Worm (Caenorhabditis elegans) whole organism, midembryonic: ENCODE data around the gene pgap-1.
A peak's percentile ranks its signal among the peaks of the same experiment; 100 is the strongest.

Experiments
- T22C8.4 ChIP-seq: fragments of 200-800 bp; sonication (Bioruptor generic); IDR thresholded peaks from 2 replicates; pipeline ENCODE4 v1.3.6; 2022; ENCODE audit warnings: missing genetic modification characterization, missing compliant biosample characterization
- cog-1 ChIP-seq: sonication (generic microtip); optimal IDR thresholded peaks from 2 replicates; lab custom pipeline; 2016; ENCODE audit warnings: missing genetic modification characterization, missing compliant biosample characterization
- flt-1 ChIP-seq: fragments of 200-800 bp; sonication (Bioruptor generic); IDR thresholded peaks from 2 replicates; pipeline ENCODE4 v1.3.6; 2022; ENCODE audit warnings: missing genetic modification characterization, missing compliant biosample characterization
- klf-2 ChIP-seq: fragments of 200-800 bp; sonication (Bioruptor generic); conservative IDR thresholded peaks from 2 replicates; pipeline ENCODE4 v1.3.6; 2022; ENCODE audit warnings: missing genetic modification reagents, missing genetic modification characterization, missing compliant biosample characterization
- med-1 ChIP-seq: sonication (generic microtip); optimal IDR thresholded peaks from 2 replicates; lab custom pipeline; 2017; ENCODE audit warnings: missing genetic modification characterization, mild to moderate bottlenecking, missing compliant biosample characterization, antibody characterized with exemption, missing genetic modification reagents; ENCODE audit not compliant: insufficient read depth
- ref-1 ChIP-seq: fragments of 200-800 bp; sonication (Bioruptor generic); conservative IDR thresholded peaks from 2 replicates; pipeline ENCODE4 v1.3.6; 2022; ENCODE audit warnings: missing genetic modification reagents, missing genetic modification characterization, missing compliant biosample characterization
- tab-1 ChIP-seq: fragments of 200-800 bp; sonication (Bioruptor generic); IDR thresholded peaks from 2 replicates; pipeline ENCODE4 v1.3.6; 2022; ENCODE audit warnings: missing genetic modification characterization, missing compliant biosample characterization
- ztf-23 ChIP-seq: fragments of 200-800 bp; sonication (Bioruptor generic); IDR thresholded peaks from 2 replicates; pipeline ENCODE4 v1.3.6; 2022; ENCODE audit warnings: missing genetic modification reagents, missing genetic modification characterization, missing compliant biosample characterization
- ztf-29 ChIP-seq: fragments of 200-800 bp; sonication (Bioruptor generic); IDR thresholded peaks from 2 replicates; pipeline ENCODE4 v1.3.6; 2022; ENCODE audit warnings: missing genetic modification reagents, missing genetic modification characterization, missing compliant biosample characterization

The pgap-1 gene

ce11 chrV:11254980-11255379 is 13.3 kb downstream of the pgap-1 start, which contains the start of gene srsx-31:
TSS of gene srsx-31 (minus strand) at chrV:11255080.
- TF ChIP-seq ztf-23 (GFP tag; lab: Robert Waterston, UW), result no peak
- no peak for TF ChIP-seq T22C8.4
- no peak for TF ChIP-seq flt-1 (GFP tag; lab: Robert Waterston, UW)
- TF ChIP-seq klf-2 (GFP tag; lab: Robert Waterston, UW), result no peak
- no peak for TF ChIP-seq ztf-29 (GFP tag; lab: Robert Waterston, UW)
- no peak for TF ChIP-seq cog-1 (tag; lab: Kevin White, UChicago)
- TF ChIP-seq med-1 (GFP tag; lab: Kevin White, UChicago), result no peak
- no peak for TF ChIP-seq tab-1 (GFP tag; lab: Robert Waterston, UW)
- no peak for TF ChIP-seq ref-1 (GFP tag; lab: Robert Waterston, UW)

ce11 chrV:11258896-11259295 is 17.2 kb downstream of the pgap-1 start, which contains the start of gene lgc-36:
TSS of gene lgc-36 (minus strand) at chrV:11258996.
- no peak for TF ChIP-seq T22C8.4

- TF ChIP-seq T22C8.4, result no peak
- TF ChIP-seq klf-2 (GFP tag; lab: Robert Waterston, UW), result no peak
- no peak for TF ChIP-seq cog-1 (tag; lab: Kevin White, UChicago)
- TF ChIP-seq med-1 (GFP tag; lab: Kevin White, UChicago), result no peak
- no peak for TF ChIP-seq flt-1 (GFP tag; lab: Robert Waterston, UW)
- TF ChIP-seq tab-1 (GFP tag; lab: Robert Waterston, UW), result no peak
- TF ChIP-seq ztf-29 (GFP tag; lab: Robert Waterston, UW), result no peak
- TF ChIP-seq ref-1 (GFP tag; lab: Robert Waterston, UW), result no peak
- TF ChIP-seq ztf-23 (GFP tag; lab: Robert Waterston, UW), result no peak
Measured at ce11 chrV:11260622-11261021, 18.9 kb downstream of the pgap-1 start, which contains the start of gene F07B10.7. TSS of gene F07B10.7 (minus strand) at chrV:11260722.

ce11 chrV:11263025-11263424 is 21.3 kb downstream of the pgap-1 start, which contains the start of gene F07B10.4:
TSS of gene F07B10.4 (minus strand) at chrV:11263125.
- no peak for TF ChIP-seq med-1 (GFP tag; lab: Kevin White, UChicago)
- no peak for TF ChIP-seq tab-1 (GFP tag; lab: Robert Waterston, UW)
- TF ChIP-seq ztf-23 (GFP tag; lab: Robert Waterston, UW), result no peak
- no peak for TF ChIP-seq T22C8.4
- no peak for TF ChIP-seq ref-1 (GFP tag; lab: Robert Waterston, UW)
- no peak for TF ChIP-seq ztf-29 (GFP tag; lab: Robert Waterston, UW)
- TF ChIP-seq cog-1 (tag; lab: Kevin White, UChicago), result no peak
- no peak for TF ChIP-seq klf-2 (GFP tag; lab: Robert Waterston, UW)
- no peak for TF ChIP-seq flt-1 (GFP tag; lab: Robert Waterston, UW)

ce11 chrV:11265482-11265881 is 23.8 kb downstream of the pgap-1 start, which contains the start of gene cln-3.1:
TSS of gene cln-3.1 (minus strand) at chrV:11265652.
- TF ChIP-seq ref-1 (GFP tag; lab: Robert Waterston, UW) (no peak), ztf-29 (GFP tag; lab: Robert Waterston, UW) (no peak)

- TF ChIP-seq ref-1 (GFP tag; lab: Robert Waterston, UW) (no peak), cog-1 (tag; lab: Kevin White, UChicago) (no peak), flt-1 (GFP tag; lab: Robert Waterston, UW) (no peak), klf-2 (GFP tag; lab: Robert Waterston, UW) (no peak), ztf-29 (GFP tag; lab: Robert Waterston, UW) (no peak), tab-1 (GFP tag; lab: Robert Waterston, UW) (no peak)
Measured at ce11 chrV:11266681-11267080, 25.0 kb downstream of the pgap-1 start, which contains the start of gene str-116. TSS of gene str-116 (plus strand) at chrV:11266981.

ce11 chrV:11268791-11269190 is 27.1 kb downstream of the pgap-1 start, which contains the start of gene str-115:
TSS of gene str-115 (plus strand) at chrV:11269091.
- TF ChIP-seq T22C8.4 (no peak), ztf-29 (GFP tag; lab: Robert Waterston, UW) (no peak), cog-1 (tag; lab: Kevin White, UChicago) (no peak), ztf-23 (GFP tag; lab: Robert Waterston, UW) (no peak), ref-1 (GFP tag; lab: Robert Waterston, UW) (no peak), klf-2 (GFP tag; lab: Robert Waterston, UW) (no peak), tab-1 (GFP tag; lab: Robert Waterston, UW) (no peak), flt-1 (GFP tag; lab: Robert Waterston, UW) (no peak), med-1 (GFP tag; lab: Kevin White, UChicago) (no peak)

- no peak for TF ChIP-seq flt-1 (GFP tag; lab: Robert Waterston, UW)
- TF ChIP-seq klf-2 (GFP tag; lab: Robert Waterston, UW), result no peak
- no peak for TF ChIP-seq cog-1 (tag; lab: Kevin White, UChicago)
- no peak for TF ChIP-seq ztf-29 (GFP tag; lab: Robert Waterston, UW)
Measured at ce11 chrV:11271051-11271450, 29.4 kb downstream of the pgap-1 start, which contains the start of gene clec-222. TSS of gene clec-222 (plus strand) at chrV:11271351.

ce11 chrV:11272848-11273247 is 31.2 kb downstream of the pgap-1 start, which contains the start of gene clec-223:
TSS of gene clec-223 (plus strand) at chrV:11273148.
- no peak for TF ChIP-seq ref-1 (GFP tag; lab: Robert Waterston, UW)
- TF ChIP-seq ztf-29 (GFP tag; lab: Robert Waterston, UW), result no peak
- TF ChIP-seq med-1 (GFP tag; lab: Kevin White, UChicago), result no peak
- TF ChIP-seq cog-1 (tag; lab: Kevin White, UChicago), result no peak

ce11 chrV:11279564-11279963 is 37.9 kb downstream of the pgap-1 start:
- TF ChIP-seq T22C8.4, result peak; percentile 62
- TF ChIP-seq tab-1 (GFP tag; lab: Robert Waterston, UW), result no peak
- TF ChIP-seq med-1 (GFP tag; lab: Kevin White, UChicago), result no peak
- no peak for TF ChIP-seq ztf-23 (GFP tag; lab: Robert Waterston, UW)
- no peak for TF ChIP-seq ztf-29 (GFP tag; lab: Robert Waterston, UW)
- no peak for TF ChIP-seq flt-1 (GFP tag; lab: Robert Waterston, UW)
